Worm (Caenorhabditis elegans) whole organism, young adult: ENCODE results near the gene scl-11.
A peak's percentile ranks its signal among the peaks of the same experiment; 100 is the strongest.

Experiments
- B0019.2 ChIP-seq: fragments of 200-800 bp; sonication (Bioruptor generic); conservative IDR thresholded peaks from 2 replicates; pipeline ENCODE4 v1.3.6; 2022; ENCODE audit warnings: missing genetic modification reagents, missing genetic modification characterization, missing compliant biosample characterization
- B0261.1 ChIP-seq: sonication (generic microtip); optimal IDR thresholded peaks from 2 replicates; lab custom pipeline; 2016; ENCODE audit warnings: mild to moderate bottlenecking, missing genetic modification characterization, moderate library complexity, missing compliant biosample characterization
- C06A6.2 ChIP-seq: fragments of 200-800 bp; sonication (Bioruptor generic); conservative IDR thresholded peaks from 2 replicates; pipeline ENCODE4 v1.3.6; 2022; ENCODE audit warnings: missing genetic modification characterization, missing compliant biosample characterization
- F23B12.7 ChIP-seq: sonication (generic microtip); optimal IDR thresholded peaks from 2 replicates; lab custom pipeline; 2017; ENCODE audit warnings: missing genetic modification characterization, mild to moderate bottlenecking, missing compliant biosample characterization, antibody characterized with exemption, moderate library complexity; ENCODE audit not compliant: insufficient read depth
- F33H1.4 ChIP-seq: fragments of 200-800 bp; sonication (Bioruptor generic); IDR thresholded peaks from 2 replicates; pipeline ENCODE4 v1.3.6; 2022; ENCODE audit warnings: missing genetic modification reagents, missing genetic modification characterization, missing compliant biosample characterization
- F37B4.10 ChIP-seq: fragments of 200-800 bp; sonication (Bioruptor generic); IDR thresholded peaks from 2 replicates; pipeline ENCODE4 v1.3.6; 2022; ENCODE audit warnings: missing genetic modification characterization, missing compliant biosample characterization
- F55B11.4 ChIP-seq: sonication (generic microtip); optimal IDR thresholded peaks from 2 replicates; lab custom pipeline; 2016; ENCODE audit warnings: missing compliant biosample characterization, missing genetic modification characterization, borderline replicate concordance; ENCODE audit not compliant: insufficient read depth
- F57A8.1 ChIP-seq: fragments of 200-800 bp; sonication (Bioruptor generic); optimal IDR thresholded peaks from 2 replicates; lab custom pipeline; 2018; ENCODE audit warnings: mild to moderate bottlenecking, missing genetic modification characterization, moderate library complexity, missing compliant biosample characterization
- K12H6.12 ChIP-seq: fragments of 200-800 bp; sonication (Bioruptor generic); optimal IDR thresholded peaks from 2 replicates; lab custom pipeline; 2018; ENCODE audit warnings: mild to moderate bottlenecking, missing genetic modification characterization, missing compliant biosample characterization
- athp-1 ChIP-seq: sonication (generic microtip); optimal IDR thresholded peaks from 2 replicates; lab custom pipeline; 2017; ENCODE audit warnings: mild to moderate bottlenecking, missing genetic modification characterization, missing compliant biosample characterization
- attf-3 ChIP-seq: fragments of 200-800 bp; sonication (Bioruptor generic); conservative IDR thresholded peaks from 2 replicates; pipeline ENCODE4 v1.3.6; 2022; ENCODE audit warnings: missing genetic modification reagents, missing genetic modification characterization, missing compliant biosample characterization
- attf-6 ChIP-seq: fragments of 200-800 bp; sonication (Bioruptor generic); IDR thresholded peaks from 2 replicates; pipeline ENCODE4 v1.3.6; 2022; ENCODE audit warnings: missing genetic modification reagents, missing genetic modification characterization, missing compliant biosample characterization
- bed-1 ChIP-seq: fragments of 200-800 bp; sonication (Bioruptor generic); IDR thresholded peaks from 2 replicates; pipeline ENCODE4 v1.3.6; 2022; ENCODE audit warnings: missing genetic modification reagents, missing genetic modification characterization, missing compliant biosample characterization
- bed-2 ChIP-seq: fragments of 200-800 bp; sonication (Bioruptor generic); IDR thresholded peaks from 2 replicates; pipeline ENCODE4 v1.3.6; 2022; ENCODE audit warnings: missing genetic modification reagents, missing genetic modification characterization, missing compliant biosample characterization
- ccch-3 ChIP-seq: fragments of 200-800 bp; sonication (Bioruptor generic); optimal IDR thresholded peaks from 2 replicates; lab custom pipeline; 2018; ENCODE audit warnings: mild to moderate bottlenecking, missing genetic modification characterization, missing compliant biosample characterization
- cebp-2 ChIP-seq: fragments of 200-800 bp; sonication (Bioruptor generic); IDR thresholded peaks from 2 replicates; pipeline ENCODE4 v1.3.6; 2022; ENCODE audit warnings: missing genetic modification characterization, missing compliant biosample characterization
- ceh-100 ChIP-seq: fragments of 200-800 bp; sonication (Bioruptor generic); IDR thresholded peaks from 2 replicates; pipeline ENCODE4 v1.3.6; 2022; ENCODE audit warnings: missing genetic modification reagents, missing genetic modification characterization, missing compliant biosample characterization
- ceh-27 ChIP-seq: fragments of 200-800 bp; sonication (Bioruptor generic); optimal IDR thresholded peaks from 2 replicates; lab custom pipeline; 2018; ENCODE audit warnings: mild to moderate bottlenecking, missing genetic modification characterization, moderate library complexity, missing compliant biosample characterization
- dox-1 ChIP-seq: fragments of 200-800 bp; sonication (Bioruptor generic); IDR thresholded peaks from 2 replicates; pipeline ENCODE4 v1.3.6; 2022; ENCODE audit warnings: missing genetic modification reagents, missing genetic modification characterization, missing compliant biosample characterization
- efl-1 ChIP-seq: fragments of 150-350 bp; optimal IDR thresholded peaks from 2 replicates; lab custom pipeline; 2014; ENCODE audit warnings: missing biosample characterization, missing genetic modification reagents, missing genetic modification characterization
- egl-18 ChIP-seq: fragments of 200-800 bp; sonication (Bioruptor generic); IDR thresholded peaks from 2 replicates; pipeline ENCODE4 v1.3.6; 2022; ENCODE audit warnings: missing genetic modification reagents, missing genetic modification characterization, missing compliant biosample characterization
- ekl-4 ChIP-seq: fragments of 200-800 bp; sonication (Bioruptor generic); IDR thresholded peaks from 2 replicates; pipeline ENCODE4 v1.3.6; 2022; ENCODE audit warnings: missing genetic modification reagents, missing genetic modification characterization, missing compliant biosample characterization
- fkh-3 ChIP-seq: sonication (generic microtip); optimal IDR thresholded peaks from 2 replicates; lab custom pipeline; 2016; ENCODE audit warnings: mild to moderate bottlenecking, missing genetic modification characterization, missing compliant biosample characterization
- him-1 ChIP-seq: sonication (generic microtip); optimal IDR thresholded peaks from 2 replicates; lab custom pipeline; 2016; ENCODE audit warnings: missing genotype, missing genetic modification reagents, missing genetic modification characterization, missing compliant biosample characterization
- hlh-26 ChIP-seq: fragments of 200-800 bp; sonication (Bioruptor generic); conservative IDR thresholded peaks from 2 replicates; pipeline ENCODE4 v1.3.6; 2022; ENCODE audit warnings: missing genetic modification reagents, missing genetic modification characterization, missing compliant biosample characterization
- hmg-1.2 ChIP-seq: fragments of 200-800 bp; sonication (Bioruptor generic); IDR thresholded peaks from 2 replicates; pipeline ENCODE4 v1.3.6; 2022; ENCODE audit warnings: missing genetic modification reagents, missing genetic modification characterization, missing compliant biosample characterization
- hmg-20 ChIP-seq: fragments of 200-800 bp; sonication (Bioruptor generic); IDR thresholded peaks from 2 replicates; pipeline ENCODE4 v1.3.6; 2022; ENCODE audit warnings: missing genetic modification reagents, missing genetic modification characterization, missing compliant biosample characterization
- lag-1 ChIP-seq: fragments of 200-800 bp; sonication (Bioruptor generic); IDR thresholded peaks from 2 replicates; pipeline ENCODE4 v1.3.6; 2022; ENCODE audit warnings: missing genetic modification reagents, missing genetic modification characterization, missing compliant biosample characterization
- let-607 ChIP-seq, 2 experiments: fragments of 200-800 bp in 1 of 2; sonication (Bioruptor generic) in 1 of 2; sonication (generic microtip) in 1 of 2; optimal IDR thresholded peaks; 2 replicates each; lab custom pipeline; 2016 to 2018; ENCODE audit warnings: mild to moderate bottlenecking in 2 of 2, missing compliant biosample characterization in 2 of 2, missing genetic modification characterization in 2 of 2, moderate library complexity in 2 of 2, missing genotype in 1 of 2
- lin-54 ChIP-seq: fragments of 200-800 bp; sonication (Bioruptor generic); optimal IDR thresholded peaks from 2 replicates; lab custom pipeline; 2018; ENCODE audit warnings: mild to moderate bottlenecking, missing genetic modification characterization, missing compliant biosample characterization
- lsl-1 ChIP-seq: fragments of 200-800 bp; sonication (Bioruptor generic); optimal IDR thresholded peaks from 2 replicates; lab custom pipeline; 2018; ENCODE audit warnings: mild to moderate bottlenecking, missing genetic modification characterization, moderate library complexity, missing compliant biosample characterization
- madf-3 ChIP-seq: fragments of 200-800 bp; sonication (Bioruptor generic); IDR thresholded peaks from 2 replicates; pipeline ENCODE4 v1.3.6; 2022; ENCODE audit warnings: missing genetic modification reagents, missing genetic modification characterization, missing compliant biosample characterization
- madf-6 ChIP-seq: fragments of 200-800 bp; sonication (Bioruptor generic); IDR thresholded peaks from 2 replicates; pipeline ENCODE4 v1.3.6; 2022; ENCODE audit warnings: missing genetic modification reagents, missing genetic modification characterization, missing compliant biosample characterization
- madf-8 ChIP-seq: fragments of 200-800 bp; sonication (Bioruptor generic); conservative IDR thresholded peaks from 2 replicates; pipeline ENCODE4 v1.3.6; 2022; ENCODE audit warnings: missing genetic modification reagents, missing genetic modification characterization, missing compliant biosample characterization
- mes-4 ChIP-seq: sonication (generic microtip); optimal IDR thresholded peaks from 2 replicates; lab custom pipeline; 2016; ENCODE audit warnings: missing genotype, missing genetic modification characterization, missing compliant biosample characterization
- nhr-179 ChIP-seq: sonication (generic microtip); optimal IDR thresholded peaks from 2 replicates; lab custom pipeline; 2016; ENCODE audit warnings: mild to moderate bottlenecking, missing genetic modification characterization, missing compliant biosample characterization
- rcor-1 ChIP-seq: fragments of 200-800 bp; sonication (Bioruptor generic); IDR thresholded peaks from 2 replicates; pipeline ENCODE4 v1.3.6; 2022; ENCODE audit warnings: missing genetic modification reagents, missing genetic modification characterization, missing compliant biosample characterization
- snpc-1.1 ChIP-seq: sonication (generic microtip); optimal IDR thresholded peaks from 2 replicates; lab custom pipeline; 2017; ENCODE audit warnings: missing genetic modification characterization, mild to moderate bottlenecking, missing compliant biosample characterization, antibody characterized with exemption, moderate library complexity, missing genotype, missing genetic modification reagents; ENCODE audit not compliant: insufficient read depth
- snpc-1.3 ChIP-seq: sonication (generic microtip); optimal IDR thresholded peaks from 2 replicates; lab custom pipeline; 2017; ENCODE audit warnings: missing genetic modification characterization, mild to moderate bottlenecking, missing compliant biosample characterization, antibody characterized with exemption, moderate library complexity, missing genotype, missing genetic modification reagents; ENCODE audit not compliant: insufficient read depth
- somi-1 ChIP-seq: fragments of 200-800 bp; sonication (Bioruptor generic); optimal IDR thresholded peaks from 2 replicates; lab custom pipeline; 2018; ENCODE audit warnings: mild to moderate bottlenecking, missing genetic modification characterization, missing compliant biosample characterization
- sptf-2 ChIP-seq: fragments of 200-800 bp; sonication (Bioruptor generic); optimal IDR thresholded peaks from 2 replicates; lab custom pipeline; 2018; ENCODE audit warnings: mild to moderate bottlenecking, missing genetic modification characterization, missing compliant biosample characterization
- tbp1 ChIP-seq: fragments of 200-800 bp; sonication (Bioruptor generic); optimal IDR thresholded peaks from 2 replicates; lab custom pipeline; 2018; ENCODE audit warnings: mild to moderate bottlenecking, missing genetic modification characterization, missing compliant biosample characterization
- tbx-9 ChIP-seq: sonication (generic microtip); optimal IDR thresholded peaks from 2 replicates; lab custom pipeline; 2016; ENCODE audit warnings: borderline replicate concordance, missing genetic modification characterization, inconsistent platforms, missing compliant biosample characterization
- unc-130 ChIP-seq: sonication (generic microtip); optimal IDR thresholded peaks from 2 replicates; lab custom pipeline; 2016; ENCODE audit warnings: missing genetic modification reagents, missing genetic modification characterization, missing compliant biosample characterization
- xnd-1 ChIP-seq: sonication (generic microtip); optimal IDR thresholded peaks from 2 replicates; lab custom pipeline; 2016; ENCODE audit warnings: missing genotype, missing genetic modification reagents, missing genetic modification characterization, missing compliant biosample characterization
- ztf-22 ChIP-seq: fragments of 200-800 bp; sonication (Bioruptor generic); optimal IDR thresholded peaks from 2 replicates; lab custom pipeline; 2018; ENCODE audit warnings: mild to moderate bottlenecking, missing genetic modification characterization, moderate library complexity, missing compliant biosample characterization
- ztf-28 ChIP-seq: fragments of 200-800 bp; sonication (Bioruptor generic); IDR thresholded peaks from 2 replicates; pipeline ENCODE4 v1.3.6; 2022; ENCODE audit warnings: missing genetic modification reagents, missing genetic modification characterization, missing compliant biosample characterization
- ztf-3 ChIP-seq: fragments of 200-800 bp; sonication (Bioruptor generic); optimal IDR thresholded peaks from 2 replicates; lab custom pipeline; 2018; ENCODE audit warnings: mild to moderate bottlenecking, missing genetic modification characterization, missing compliant biosample characterization

The scl-11 gene

ce11 chrIV:13098652-13099051 lies 47.5 kb downstream of the scl-11 start, which contains the start of the genes dli-1, tin-9.2 and exos-4.1 (continued):
- TF ChIP-seq xnd-1 (tag; lab: Kevin White, UChicago), result no peak
- TF ChIP-seq nhr-179 (tag; lab: Kevin White, UChicago), result no peak
- TF ChIP-seq lin-54 (GFP tag; lab: Kevin White, UChicago), result peak; percentile 71
- no peak for TF ChIP-seq ekl-4
- 0 out of 2 replicates have a peak, but pooled peaks have one; percentile 4 for TF ChIP-seq madf-8
- no peak for TF ChIP-seq bed-2
- TF ChIP-seq madf-3 (GFP tag; lab: Robert Waterston, UW), result no peak
- no peak for TF ChIP-seq unc-130 (GFP tag; lab: Kevin White, UChicago)
- no peak for TF ChIP-seq ztf-3
- TF ChIP-seq F55B11.4 (tag; lab: Kevin White, UChicago), result no peak
- no peak for TF ChIP-seq mes-4
- TF ChIP-seq snpc-1.3 (tag; lab: Kevin White, UChicago), result peak; percentile 77
- TF ChIP-seq attf-3 (GFP tag; lab: Robert Waterston, UW), result peak; percentile 29; the same call in 1 of the 2 replicates
- no peak for TF ChIP-seq him-1
- TF ChIP-seq tbx-9 (tag; lab: Kevin White, UChicago), result no peak
- TF ChIP-seq ceh-27 (GFP tag; lab: Kevin White, UChicago), result no peak
- no peak for TF ChIP-seq somi-1
- TF ChIP-seq ztf-28, result no peak
- TF ChIP-seq ceh-100 (GFP tag; lab: Robert Waterston, UW), result peak; percentile 42; the same call in 1 of the 2 replicates
- no peak for TF ChIP-seq hmg-20
- TF ChIP-seq athp-1, result no peak
- no peak for TF ChIP-seq ccch-3 (GFP tag; lab: Kevin White, UChicago)
- TF ChIP-seq snpc-1.1 (tag; lab: Kevin White, UChicago), result no peak
- TF ChIP-seq let-607 (tag; optimal IDR thresholded peaks at IDR 0.05; lab: Kevin White, UChicago), result no peak
- TF ChIP-seq cebp-2 (GFP tag; lab: Robert Waterston, UW), result no peak
- TF ChIP-seq C06A6.2 (GFP tag; lab: Robert Waterston, UW), result no peak
- no peak for TF ChIP-seq K12H6.12 (tag; lab: Kevin White, UChicago)
- peak; percentile 70 for TF ChIP-seq madf-6 (GFP tag; lab: Robert Waterston, UW)
- no peak for TF ChIP-seq attf-6 (GFP tag; lab: Robert Waterston, UW)
- peak; percentile 61 for TF ChIP-seq lsl-1
- no peak for TF ChIP-seq bed-1 (GFP tag; lab: Robert Waterston, UW)
- peak; percentile 75 for TF ChIP-seq F33H1.4 (GFP tag; lab: Robert Waterston, UW)
- TF ChIP-seq fkh-3, result no peak
- no peak for TF ChIP-seq B0019.2
- TF ChIP-seq ztf-22 (GFP tag; lab: Kevin White, UChicago), result no peak
- peak; percentile 84 for TF ChIP-seq F23B12.7 (tag; lab: Kevin White, UChicago)
- peak; percentile 41; the same call in 1 of the 2 replicates for TF ChIP-seq rcor-1 (GFP tag; lab: Robert Waterston, UW)
- no peak for TF ChIP-seq hlh-26 (GFP tag; lab: Robert Waterston, UW)
- TF ChIP-seq dox-1, result peak; percentile 77
- peak; percentile 39 for TF ChIP-seq efl-1 (GFP tag; lab: Kevin White, UChicago)
- TF ChIP-seq sptf-2, result no peak
- no peak for TF ChIP-seq B0261.1 (tag; lab: Kevin White, UChicago)
- TF ChIP-seq hmg-1.2, result peak; percentile 98
- peak; percentile 44 for TF ChIP-seq tbp1 (GFP tag; lab: Kevin White, UChicago)
- no peak for TF ChIP-seq lag-1
- no peak for TF ChIP-seq F37B4.10
- TF ChIP-seq F57A8.1 (GFP tag; lab: Kevin White, UChicago), result no peak
- no peak for TF ChIP-seq egl-18 (GFP tag; lab: Robert Waterston, UW)
